Fruit fly (Drosophila melanogaster) whole organism, embryonic: Measurements from ENCODE around the gene temp.

Experiments used
- Ada2b ChIP-seq: fragments of 200-800 bp; sonication (Bioruptor generic); IDR thresholded peaks from 2 replicates; pipeline ENCODE4 v1.3.6; 2022; ENCODE audit warnings: missing biosample characterization, missing genetic modification characterization
- Adf1 ChIP-seq: fragments of 200-800 bp; sonication (Bioruptor generic); IDR thresholded peaks from 2 replicates; pipeline ENCODE4 v1.3.6; 2022; ENCODE audit warnings: missing biosample characterization, missing genetic modification characterization
- CG10431 ChIP-seq: fragments of 200-800 bp; sonication (Bioruptor generic); optimal IDR thresholded peaks from 3 replicates; lab custom pipeline; 2018; ENCODE audit warnings: missing biosample characterization, mild to moderate bottlenecking, missing genetic modification characterization
- CG10654 ChIP-seq: fragments of 200-800 bp; sonication (Bioruptor generic); optimal IDR thresholded peaks from 2 replicates; lab custom pipeline; 2016; ENCODE audit warnings: missing biosample characterization, missing genetic modification characterization
- CG12744 ChIP-seq: fragments of 200-800 bp; sonication (Bioruptor generic); optimal IDR thresholded peaks from 2 replicates; lab custom pipeline; 2016; ENCODE audit warnings: missing biosample characterization, missing genetic modification characterization
- CG13123 ChIP-seq: fragments of 200-800 bp; sonication (Bioruptor generic); optimal IDR thresholded peaks from 2 replicates; lab custom pipeline; 2016; ENCODE audit warnings: missing biosample characterization, missing genetic modification characterization
- CG15479 ChIP-seq: fragments of 200-800 bp; sonication (Bioruptor generic); optimal IDR thresholded peaks from 3 replicates; lab custom pipeline; 2019; ENCODE audit warnings: missing biosample characterization, mild to moderate bottlenecking, missing genetic modification characterization, moderate library complexity
- CG1602 ChIP-seq: fragments of 200-800 bp; sonication (Bioruptor generic); optimal IDR thresholded peaks from 3 replicates; lab custom pipeline; 2016; ENCODE audit warnings: missing biosample characterization, missing genetic modification characterization
- CG1603 ChIP-seq: fragments of 200-800 bp; sonication (Bioruptor generic); optimal IDR thresholded peaks from 2 replicates; lab custom pipeline; 2019; ENCODE audit warnings: missing biosample characterization, mild to moderate bottlenecking, missing genetic modification characterization, moderate library complexity
- CG1647 ChIP-seq: fragments of 200-800 bp; sonication (Bioruptor generic); optimal IDR thresholded peaks from 3 replicates; lab custom pipeline; 2016; ENCODE audit warnings: missing biosample characterization, missing genetic modification characterization
- CG18764 ChIP-seq: fragments of 200-800 bp; sonication (Bioruptor generic); optimal IDR thresholded peaks from 3 replicates; lab custom pipeline; 2016; ENCODE audit warnings: missing biosample characterization, missing genetic modification characterization
- CG2120 ChIP-seq: fragments of 200-800 bp; sonication (Bioruptor generic); optimal IDR thresholded peaks from 3 replicates; lab custom pipeline; 2016; ENCODE audit warnings: missing biosample characterization, missing genetic modification characterization
- CG2678 ChIP-seq: fragments of 200-800 bp; sonication (Bioruptor generic); optimal IDR thresholded peaks from 3 replicates; lab custom pipeline; 2019; ENCODE audit warnings: missing biosample characterization, mild to moderate bottlenecking, missing genetic modification characterization, moderate library complexity
- CG42726 ChIP-seq: fragments of 200-800 bp; sonication (Bioruptor generic); IDR thresholded peaks from 2 replicates; pipeline ENCODE4 v1.3.6; 2022; ENCODE audit warnings: missing biosample characterization, missing genetic modification characterization; ENCODE audit not compliant: partially characterized antibody
- CG4617 ChIP-seq: fragments of 200-800 bp; sonication (Bioruptor generic); optimal IDR thresholded peaks from 3 replicates; lab custom pipeline; 2016; ENCODE audit warnings: missing biosample characterization, missing genetic modification characterization, borderline replicate concordance
- CG4707 ChIP-seq: fragments of 200-800 bp; sonication (Bioruptor generic); optimal IDR thresholded peaks from 2 replicates; lab custom pipeline; 2018; ENCODE audit warnings: missing biosample characterization, mild to moderate bottlenecking, missing genetic modification characterization, moderate library complexity
- CG5953 ChIP-seq: fragments of 200-800 bp; sonication (Bioruptor generic); IDR thresholded peaks from 2 replicates; pipeline ENCODE4 v1.3.6; 2022; ENCODE audit warnings: missing biosample characterization, missing genetic modification characterization
- CG7357 ChIP-seq: fragments of 200-800 bp; sonication (Bioruptor generic); IDR thresholded peaks from 3 replicates; pipeline ENCODE4 v1.3.6; 2022; ENCODE audit warnings: missing biosample characterization, missing genetic modification characterization
- CG7372 ChIP-seq: fragments of 200-800 bp; sonication (Bioruptor generic); IDR thresholded peaks from 2 replicates; pipeline ENCODE4 v1.3.6; 2022; ENCODE audit warnings: missing biosample characterization, missing genetic modification characterization
- CG9876 ChIP-seq: fragments of 200-800 bp; sonication (Bioruptor generic); optimal IDR thresholded peaks from 2 replicates; lab custom pipeline; 2016; ENCODE audit warnings: missing biosample characterization, missing genetic modification characterization
- CG9932 ChIP-seq: fragments of 200-800 bp; sonication (Bioruptor generic); IDR thresholded peaks from 2 replicates; pipeline ENCODE4 v1.3.6; 2022; ENCODE audit warnings: missing biosample characterization, missing genetic modification characterization
- Dip2 ChIP-seq: fragments of 200-800 bp; sonication (Bioruptor generic); IDR thresholded peaks from 2 replicates; pipeline ENCODE4 v1.3.6; 2022; ENCODE audit warnings: missing biosample characterization, missing genetic modification characterization
- Dll ChIP-seq: fragments of 200-800 bp; sonication (Bioruptor generic); IDR thresholded peaks from 4 replicates; pipeline ENCODE4 v1.3.6; 2022; ENCODE audit warnings: missing biosample characterization, missing genetic modification characterization; ENCODE audit not compliant: partially characterized antibody
- Elba2 ChIP-seq: fragments of 200-800 bp; sonication (Bioruptor generic); optimal IDR thresholded peaks from 3 replicates; lab custom pipeline; 2016; ENCODE audit warnings: missing biosample characterization, missing genetic modification characterization
- Ets65A ChIP-seq: fragments of 200-800 bp; sonication (Bioruptor generic); peaks from one replicate; lab custom pipeline; 2016; ENCODE audit warnings: missing biosample characterization, missing genetic modification characterization
- H15 ChIP-seq: fragments of 200-800 bp; sonication (Bioruptor generic); IDR thresholded peaks from 3 replicates; pipeline ENCODE4 v1.3.6; 2022; ENCODE audit warnings: missing biosample characterization, missing genetic modification characterization
- HmgD ChIP-seq: fragments of 200-800 bp; sonication (Bioruptor generic); optimal IDR thresholded peaks from 3 replicates; lab custom pipeline; 2016; ENCODE audit warnings: missing biosample characterization, missing genetic modification characterization
- Lpt ChIP-seq: fragments of >200 bp; optimal IDR thresholded peaks from 2 replicates; lab custom pipeline; 2018; ENCODE audit warnings: missing biosample characterization, missing genetic modification characterization
- Pdp1 ChIP-seq, 2 experiments: fragments of 200-800 bp; sonication (Bioruptor generic); optimal IDR thresholded peaks; 3 replicates each; lab custom pipeline; 2016; ENCODE audit warnings: missing biosample characterization in 2 of 2, missing genetic modification characterization in 2 of 2, mild to moderate bottlenecking in 1 of 2, moderate library complexity in 1 of 2
- Scr ChIP-seq: fragments of 200-800 bp; sonication (Bioruptor generic); IDR thresholded peaks from 2 replicates; pipeline ENCODE4 v1.3.6; 2022; ENCODE audit warnings: missing biosample characterization, missing genetic modification characterization; ENCODE audit not compliant: partially characterized antibody
- Sry-δ ChIP-seq: fragments of 200-800 bp; sonication (Bioruptor generic); optimal IDR thresholded peaks from 2 replicates; lab custom pipeline; 2016; ENCODE audit warnings: missing biosample characterization, missing genetic modification characterization
- Trl ChIP-seq, 3 experiments: fragments of >200 bp in 2 of 3; fragments of 200-800 bp in 1 of 3; sonication (Bioruptor generic) in 1 of 3; optimal IDR thresholded peaks; 2 replicates in 1 of 3; 3 replicates in 2 of 3; lab custom pipeline; 2016 to 2017; ENCODE audit warnings: missing biosample characterization in 1 of 3, missing genetic modification characterization in 1 of 3
- Xbp1 ChIP-seq: fragments of 200-800 bp; sonication (Bioruptor generic); optimal IDR thresholded peaks from 3 replicates; lab custom pipeline; 2016; ENCODE audit warnings: missing biosample characterization, mild to moderate bottlenecking, missing genetic modification characterization
- abd-A ChIP-seq: fragments of 200-800 bp; sonication (Bioruptor generic); optimal IDR thresholded peaks from 3 replicates; lab custom pipeline; 2019; ENCODE audit warnings: missing biosample characterization, mild to moderate bottlenecking, missing genetic modification characterization, moderate library complexity
- ash1 ChIP-seq: fragments of 200-800 bp; sonication (Bioruptor generic); optimal IDR thresholded peaks from 2 replicates; lab custom pipeline; 2018; ENCODE audit warnings: missing biosample characterization, mild to moderate bottlenecking, missing genetic modification characterization
- bcd ChIP-seq: fragments of 200-800 bp; sonication (Bioruptor generic); optimal IDR thresholded peaks from 2 replicates; lab custom pipeline; 2017; ENCODE audit warnings: missing biosample characterization, mild to moderate bottlenecking, missing genetic modification characterization
- chm ChIP-seq: fragments of 200-800 bp; sonication (Bioruptor generic); IDR thresholded peaks from 2 replicates; pipeline ENCODE4 v1.3.6; 2022; ENCODE audit warnings: missing biosample characterization, missing genetic modification characterization
- chn ChIP-seq: fragments of 200-800 bp; sonication (Bioruptor generic); optimal IDR thresholded peaks from 2 replicates; lab custom pipeline; 2016; ENCODE audit warnings: missing biosample characterization, missing genetic modification characterization
- danr ChIP-seq: fragments of 200-800 bp; sonication (Bioruptor generic); IDR thresholded peaks from 2 replicates; pipeline ENCODE4 v1.3.6; 2022; ENCODE audit warnings: missing biosample characterization, missing genetic modification characterization
- dati ChIP-seq: fragments of 200-800 bp; sonication (Bioruptor generic); IDR thresholded peaks from 2 replicates; pipeline ENCODE4 v1.3.6; 2022; ENCODE audit warnings: missing biosample characterization, missing genetic modification characterization
- dm ChIP-seq: fragments of 200-800 bp; sonication (Bioruptor generic); optimal IDR thresholded peaks from 3 replicates; lab custom pipeline; 2016; ENCODE audit warnings: missing biosample characterization, missing genetic modification characterization
- ems ChIP-seq: fragments of 200-800 bp; sonication (Bioruptor generic); optimal IDR thresholded peaks from 3 replicates; lab custom pipeline; 2016; ENCODE audit warnings: missing biosample characterization, missing genetic modification characterization
- gce ChIP-seq: fragments of 200-800 bp; sonication (Bioruptor generic); IDR thresholded peaks from 3 replicates; pipeline ENCODE4 v1.3.6; 2022; ENCODE audit warnings: missing biosample characterization, missing genetic modification characterization
- gem ChIP-seq: fragments of 200-800 bp; sonication (Bioruptor generic); optimal IDR thresholded peaks from 2 replicates; lab custom pipeline; 2019; ENCODE audit warnings: missing biosample characterization, mild to moderate bottlenecking, missing genetic modification characterization, moderate library complexity
- h ChIP-seq: fragments of >200 bp; optimal IDR thresholded peaks from 2 replicates; lab custom pipeline; 2017
- klu ChIP-seq: fragments of 200-800 bp; sonication (Bioruptor generic); IDR thresholded peaks from 2 replicates; pipeline ENCODE4 v1.3.6; 2022; ENCODE audit warnings: missing biosample characterization, missing genetic modification characterization
- lmd ChIP-seq: fragments of 200-800 bp; sonication (Bioruptor generic); IDR thresholded peaks from 2 replicates; pipeline ENCODE4 v1.3.6; 2022; ENCODE audit warnings: missing biosample characterization, missing genetic modification characterization
- onecut ChIP-seq: fragments of 200-800 bp; sonication (Bioruptor generic); IDR thresholded peaks from 2 replicates; pipeline ENCODE4 v1.3.6; 2022; ENCODE audit warnings: missing biosample characterization, missing genetic modification characterization
- pb ChIP-seq: fragments of 200-800 bp; sonication (Bioruptor generic); optimal IDR thresholded peaks from 3 replicates; lab custom pipeline; 2016; ENCODE audit warnings: missing biosample characterization, missing genetic modification characterization
- rib ChIP-seq: fragments of 200-800 bp; sonication (Bioruptor generic); IDR thresholded peaks from 2 replicates; pipeline ENCODE4 v1.3.6; 2022; ENCODE audit warnings: missing biosample characterization, missing genetic modification characterization
- unc-4 ChIP-seq: fragments of 200-800 bp; sonication (Bioruptor generic); IDR thresholded peaks from 2 replicates; pipeline ENCODE4 v1.3.6; 2022; ENCODE audit warnings: missing biosample characterization, missing genetic modification characterization; ENCODE audit not compliant: partially characterized antibody
- zen ChIP-seq: fragments of 200-800 bp; sonication (Bioruptor generic); optimal IDR thresholded peaks from 3 replicates; lab custom pipeline; 2018; ENCODE audit warnings: missing biosample characterization, mild to moderate bottlenecking, missing genetic modification characterization, moderate library complexity

Gene temp

dm6 chrX:2262511-2262910 lies at the start of gene temp, which contains the start of gene CG3071 (continued):
- peak; percentile 11 for TF ChIP-seq CG10431
- no peak; the same call in 1 of the 2 replicates for TF ChIP-seq onecut (GFP tag; lab: Robert Waterston, UW)
- peak; percentile 21 for TF ChIP-seq zen (tag; lab: Kevin White, UChicago)
- TF ChIP-seq gce = no peak
- TF ChIP-seq h (lab: Kevin White, UChicago) = no peak
- no peak for TF ChIP-seq Dll (GFP tag; lab: Robert Waterston, UW)
- TF ChIP-seq CG15479 = peak; percentile 61
- TF ChIP-seq Trl (optimal IDR thresholded peaks at IDR 0.05; lab: Kevin White, UChicago) = no peak
- TF ChIP-seq Trl (GFP tag; optimal IDR thresholded peaks at IDR 0.05; lab: Kevin White, UChicago) = peak; percentile 53
- TF ChIP-seq abd-A = no peak
- peak; percentile 24 for TF ChIP-seq CG9876
- TF ChIP-seq Xbp1 (GFP tag; lab: Kevin White, UChicago) = peak; percentile 74
- no peak for TF ChIP-seq ash1 (GFP tag; lab: Kevin White, UChicago)
- peak; percentile 46 for TF ChIP-seq CG4617 (GFP tag; lab: Kevin White, UChicago)
- TF ChIP-seq CG7372 (GFP tag; lab: Robert Waterston, UW) = 0 out of 2 replicates have a peak, but pooled peaks have one; percentile 41
- peak; percentile 67 for TF ChIP-seq chn
- no peak for TF ChIP-seq Dip2 (GFP tag; lab: Robert Waterston, UW)
- TF ChIP-seq Scr (GFP tag; lab: Robert Waterston, UW) = no peak
- TF ChIP-seq Ets65A (GFP tag; lab: Kevin White, UChicago) = no peak
- TF ChIP-seq Ada2b (GFP tag; lab: Robert Waterston, UW) = no peak
- peak; percentile 77 for TF ChIP-seq CG2678 (tag; lab: Kevin White, UChicago)
- TF ChIP-seq CG18764 (GFP tag; lab: Kevin White, UChicago) = no peak
- no peak for TF ChIP-seq CG5953 (GFP tag; lab: Robert Waterston, UW)
- peak; percentile 48 for TF ChIP-seq Elba2 (GFP tag; lab: Kevin White, UChicago)
- TF ChIP-seq gem (tag; lab: Kevin White, UChicago) = peak; percentile 78
- no peak for TF ChIP-seq CG42726 (GFP tag; lab: Robert Waterston, UW)
- TF ChIP-seq chm (GFP tag; lab: Robert Waterston, UW) = no peak
- peak; percentile 63 for TF ChIP-seq bcd
- no peak for TF ChIP-seq pb (GFP tag; lab: Kevin White, UChicago)
- TF ChIP-seq dati = no peak
- peak; percentile 44 for TF ChIP-seq Sry-δ
- peak; percentile 34 for TF ChIP-seq ems (GFP tag; lab: Kevin White, UChicago)
- TF ChIP-seq CG13123 (GFP tag; lab: Kevin White, UChicago) = no peak
- peak; percentile 88 for TF ChIP-seq CG2120 (GFP tag; lab: Kevin White, UChicago)
- TF ChIP-seq rib (GFP tag; lab: Robert Waterston, UW) = 0 out of 2 replicates have a peak, but pooled peaks have one; percentile 39
- TF ChIP-seq CG1602 (GFP tag; lab: Kevin White, UChicago) = peak; percentile 28
- peak; percentile 56; the same call in 1 of the 2 replicates for TF ChIP-seq klu (GFP tag; lab: Robert Waterston, UW)
- peak; percentile 51 to 56 for TF ChIP-seq Pdp1 (GFP tag; optimal IDR thresholded peaks at IDR 0.05; lab: Kevin White, UChicago)
- no peak for TF ChIP-seq CG1647 (GFP tag; lab: Kevin White, UChicago)
- 0 out of 2 replicates have a peak, but pooled peaks have one; percentile 25 for TF ChIP-seq Adf1 (GFP tag; lab: Robert Waterston, UW)
- TF ChIP-seq unc-4 (GFP tag; lab: Robert Waterston, UW) = no peak
- no peak for TF ChIP-seq danr
- peak; percentile 9 for TF ChIP-seq CG10654 (GFP tag; lab: Kevin White, UChicago)
- TF ChIP-seq CG12744 = peak; percentile 31
- no peak for TF ChIP-seq H15 (GFP tag; lab: Robert Waterston, UW)
- TF ChIP-seq CG7357 (GFP tag; lab: Robert Waterston, UW) = peak; percentile 25; the same call in 1 of the 3 replicates
- peak; percentile 70 for TF ChIP-seq lmd
- TF ChIP-seq CG1603 (tag; lab: Kevin White, UChicago) = no peak
- peak; percentile 97 for TF ChIP-seq dm (GFP tag; lab: Kevin White, UChicago)
- no peak for TF ChIP-seq HmgD (GFP tag; lab: Kevin White, UChicago)
- TF ChIP-seq CG9932 (GFP tag; lab: Robert Waterston, UW) = peak; percentile 71
- no peak for TF ChIP-seq CG4707
- TF ChIP-seq Lpt (GFP tag; lab: Kevin White, UChicago) = no peak
